Worm (Caenorhabditis elegans): ENCODE results near the gene nhr-91.

nhr-91 gene

ce11 chrX:15339807-15340596 is 30.8 kb downstream of the nhr-91 start, which contains the start of gene Y15E3A.5 (continued):
- TF ChIP-seq pha-4 (GFP tag; IDR thresholded peaks at IDR 0.05) = no peak
- TF ChIP-seq pha-4 (tag; optimal IDR thresholded peaks at IDR 0.05) = no peak
- TF ChIP-seq ceh-44 (GFP tag; IDR thresholded peaks at IDR 0.05) = no peak
- no peak for TF ChIP-seq Y75B8A.6 (GFP tag; IDR thresholded peaks at IDR 0.05)
- no peak for TF ChIP-seq madf-5 (GFP tag; IDR thresholded peaks at IDR 0.05)
- no peak for TF ChIP-seq tag-97 (GFP tag; IDR thresholded peaks at IDR 0.05)
- TF ChIP-seq snpc-4 (tag; optimal IDR thresholded peaks at IDR 0.05) = no peak
- peak; percentile 90 for TF ChIP-seq nhr-28 (tag; optimal IDR thresholded peaks at IDR 0.05)
- no peak for TF ChIP-seq daf-12 (tag; optimal IDR thresholded peaks at IDR 0.05)
- TF ChIP-seq lin-1 (GFP tag; IDR thresholded peaks at IDR 0.05) = peak; percentile 50; the same call in 1 of the 2 replicates
- TF ChIP-seq unc-39 (tag; optimal IDR thresholded peaks at IDR 0.05) = no peak
- peak in 1 of 2 experiments; percentile 38 for TF ChIP-seq mdl-1 (tag; optimal IDR thresholded peaks at IDR 0.05)
- no peak for TF ChIP-seq skn-1 (tag; optimal IDR thresholded peaks at IDR 0.05)

ce11 chrX:15340743-15341142 is 31.6 kb downstream of the nhr-91 start:
- no peak for TF ChIP-seq ceh-32 (tag; optimal IDR thresholded peaks at IDR 0.05; ENCODE audit: poor library complexity)
- peak; percentile 36 for TF ChIP-seq nhr-6 (tag; optimal IDR thresholded peaks at IDR 0.05)
- peak; percentile 1 for TF ChIP-seq dve-1 (tag; optimal IDR thresholded peaks at IDR 0.05; ENCODE audit: insufficient read depth)
- TF ChIP-seq nhr-48 (tag; optimal IDR thresholded peaks at IDR 0.05) = no peak
- peak; percentile 95 for TF ChIP-seq set-16 (GFP tag; IDR thresholded peaks at IDR 0.05)
- peak in 1 of 2 experiments; percentile 1 for TF ChIP-seq mdl-1 (tag; optimal IDR thresholded peaks at IDR 0.05)
- TF ChIP-seq spr-1 (tag; optimal IDR thresholded peaks at IDR 0.05) = no peak
- peak; percentile 80 for TF ChIP-seq aha-1 (tag)
- TF ChIP-seq hmg-1.1 (GFP tag; IDR thresholded peaks at IDR 0.05) = peak; percentile 63
- TF ChIP-seq pha-4 (GFP tag; IDR thresholded peaks at IDR 0.05) = 0 out of 2 replicates have a peak, but pooled peaks have one; percentile 55
- no peak for TF ChIP-seq pha-4 (tag; optimal IDR thresholded peaks at IDR 0.05)
- peak; percentile 47 for TF ChIP-seq mep-1 (tag; optimal IDR thresholded peaks at IDR 0.05)
- 0 out of 2 replicates have a peak, but pooled peaks have one; percentile 6 for TF ChIP-seq tra-1 (GFP tag; IDR thresholded peaks at IDR 0.05)
- TF ChIP-seq R02D3.7 (tag; optimal IDR thresholded peaks at IDR 0.05) = no peak
- TF ChIP-seq daf-16 (GFP tag; optimal IDR thresholded peaks at IDR 0.05) = no peak
- peak; percentile 34 for TF ChIP-seq daf-16 (tag; optimal IDR thresholded peaks at IDR 0.05)
- TF ChIP-seq egl-43 (GFP tag; IDR thresholded peaks at IDR 0.05) = peak; percentile 68; the same call in 1 of the 2 replicates
- TF ChIP-seq dmd-6 (GFP tag; IDR thresholded peaks at IDR 0.05) = 0 out of 2 replicates have a peak, but pooled peaks have one; percentile 6
- no peak for TF ChIP-seq zip-11 (GFP tag; IDR thresholded peaks at IDR 0.05)
- TF ChIP-seq mxl-3 (GFP tag; optimal IDR thresholded peaks at IDR 0.05) = peak; percentile 64

- TF ChIP-seq hlh-11 (tag; optimal IDR thresholded peaks at IDR 0.05) (peak; percentile 61), T26A8.4 (GFP tag; IDR thresholded peaks at IDR 0.05) (0 out of 2 replicates have a peak, but pooled peaks have one; percentile 12), aly-2 (tag; optimal IDR thresholded peaks at IDR 0.05) (no peak), saeg-2 (GFP tag; IDR thresholded peaks at IDR 0.05) (0 out of 2 replicates have a peak, but pooled peaks have one; percentile 11), Y105C5A.15 (GFP tag; IDR thresholded peaks at IDR 0.05) (no peak), egl-43 (GFP tag; IDR thresholded peaks at IDR 0.05) (0 out of 2 replicates have a peak, but pooled peaks have one; percentile 57), lin-15B (tag; optimal IDR thresholded peaks at IDR 0.05) (no peak), unc-130 (GFP tag; optimal IDR thresholded peaks at IDR 0.05) (no peak), egl-27 (tag; optimal IDR thresholded peaks at IDR 0.05) (no peak), mxl-3 (GFP tag; optimal IDR thresholded peaks at IDR 0.05) (no peak), lsy-2 (tag; optimal IDR thresholded peaks at IDR 0.05) (peak in 1 of 2 experiments; percentile 42), nhr-11 (tag; optimal IDR thresholded peaks at IDR 0.05) (no peak), mep-1 (tag; optimal IDR thresholded peaks at IDR 0.05) (peak; percentile 69), mdt-29 (GFP tag; IDR thresholded peaks at IDR 0.05) (no peak), ctbp-1 (GFP tag; IDR thresholded peaks at IDR 0.05) (peak; percentile 69; the same call in 1 of the 2 replicates), mes-2 (tag; optimal IDR thresholded peaks at IDR 0.05; ENCODE audit: poor library complexity, severe bottlenecking) (no peak), hlh-30 (tag; optimal IDR thresholded peaks at IDR 0.05; ENCODE audit: insufficient read depth) (peak; percentile 64), sdz-12 (GFP tag; optimal IDR thresholded peaks at IDR 0.05) (no peak), hmg-1.1 (GFP tag; IDR thresholded peaks at IDR 0.05) (peak; percentile 80), rbr-2 (tag; optimal IDR thresholded peaks at IDR 0.05) (peak; percentile 68), aha-1 (tag) (peak; percentile 79), set-16 (GFP tag; IDR thresholded peaks at IDR 0.05) (peak; percentile 82), T20F7.1 (GFP tag; optimal IDR thresholded peaks at IDR 0.05) (no peak)
Observed at ce11 chrX:15342092-15342491, 32.9 kb downstream of the nhr-91 start.

Measured in whole organism, L4 larva.